Fruit fly (Drosophila melanogaster): ENCODE results near the gene Gycbeta100B.
A peak's percentile ranks its signal among the peaks of the same experiment; 100 is the strongest.

DNA sequence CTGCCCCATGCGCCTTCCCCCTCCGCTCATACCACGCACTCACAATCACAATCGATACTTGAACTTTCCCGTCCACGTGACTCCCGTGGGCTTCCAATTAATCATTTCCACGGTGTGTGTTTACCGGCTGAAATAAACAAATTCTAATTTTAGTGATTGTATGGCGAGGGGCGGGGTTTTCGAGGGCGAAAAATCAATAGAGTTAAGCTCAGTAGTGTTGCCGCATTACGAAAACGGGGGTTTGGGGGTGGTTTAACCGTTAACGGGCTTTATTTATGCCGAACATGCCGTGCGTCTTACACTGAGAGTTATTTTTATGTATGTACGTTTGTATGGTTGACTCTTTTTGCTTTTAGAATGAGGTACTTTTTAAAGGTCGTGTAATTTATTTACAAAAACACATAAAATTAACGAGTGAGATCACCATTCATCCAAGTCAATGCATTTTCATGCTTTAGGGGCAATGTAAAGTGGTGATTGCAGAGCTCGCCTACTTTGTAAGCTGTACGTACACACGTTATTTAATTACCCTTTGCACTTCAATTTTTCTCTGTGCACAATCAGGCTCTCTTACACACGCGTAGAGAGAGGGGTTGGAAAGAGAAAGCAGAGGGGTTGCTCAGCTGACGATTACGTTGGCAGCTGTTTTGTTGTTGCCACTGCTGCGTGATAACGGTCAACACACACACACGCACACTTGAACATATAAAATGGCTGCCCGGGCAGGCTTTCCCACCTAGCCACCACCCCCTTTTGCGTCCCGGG, 88.1 kb downstream of the Gycbeta100B start:
- TF ChIP-seq CG32121 (GFP tag; IDR thresholded peaks at IDR 0.05) (no peak), CG9948 (tag; optimal IDR thresholded peaks at IDR 0.05) (peak; percentile 56)

Measured in whole organism, pupa.